Worm (Caenorhabditis elegans) whole organism, L4/young adult: Measurements from ENCODE around the gene srx-93.

Experiments used
- W03F9.2 ChIP-seq: fragments of 150-350 bp; optimal IDR thresholded peaks from 2 replicates; lab custom pipeline; 2014; ENCODE audit warnings: missing biosample characterization, missing genetic modification characterization
- dao-5 ChIP-seq: sonication (generic microtip); optimal IDR thresholded peaks from 2 replicates; lab custom pipeline; 2016; ENCODE audit warnings: missing genotype, missing genetic modification characterization, moderate library complexity, missing compliant biosample characterization
- him-1 ChIP-seq: sonication (generic microtip); optimal IDR thresholded peaks from 2 replicates; lab custom pipeline; 2016; ENCODE audit warnings: missing genotype, missing genetic modification reagents, missing genetic modification characterization, missing compliant biosample characterization

- TF ChIP-seq dao-5, result no peak
- no peak for TF ChIP-seq him-1
- TF ChIP-seq W03F9.2 (tag; lab: Kevin White, UChicago), result no peak
Measured at ce11 chrV:3659472-3659871, 39.0 kb upstream of the srx-93 start, which contains the start of gene acr-23.
